Worm (Caenorhabditis elegans) whole organism, mixed stage, embryonic: ENCODE measurements around the gene Y54G2A.32.

Source experiments
- blmp-1 ChIP-seq: fragments of 150-350 bp; optimal IDR thresholded peaks from 2 replicates; lab custom pipeline; 2014; ENCODE audit warnings: missing biosample characterization, missing genetic modification characterization
- ces-1 ChIP-seq: fragments of 150-350 bp; optimal IDR thresholded peaks from 2 replicates; lab custom pipeline; 2014; ENCODE audit warnings: missing biosample characterization, missing genetic modification reagents, missing genetic modification characterization
- elt-3 ChIP-seq: fragments of 150-350 bp; optimal IDR thresholded peaks from 2 replicates; lab custom pipeline; 2014; ENCODE audit warnings: missing biosample characterization, missing genetic modification characterization
- hlh-1 ChIP-seq: fragments of 150-350 bp; optimal IDR thresholded peaks from 2 replicates; lab custom pipeline; 2014; ENCODE audit warnings: missing biosample characterization, missing genetic modification reagents, missing genetic modification characterization
- lsy-2 ChIP-seq: fragments of 150-350 bp; optimal IDR thresholded peaks from 2 replicates; lab custom pipeline; 2014; ENCODE audit warnings: missing biosample characterization, missing genetic modification characterization
- mab-5 ChIP-seq: fragments of 150-350 bp; optimal IDR thresholded peaks from 2 replicates; lab custom pipeline; 2014; ENCODE audit warnings: missing biosample characterization, missing genetic modification characterization
- mep-1 ChIP-seq: fragments of 150-350 bp; optimal IDR thresholded peaks from 2 replicates; lab custom pipeline; 2017; ENCODE audit warnings: missing biosample characterization, missing genetic modification reagents, missing genetic modification characterization, inconsistent platforms
- nhr-237 ChIP-seq: fragments of 150-350 bp; optimal IDR thresholded peaks from 2 replicates; lab custom pipeline; 2014; ENCODE audit warnings: missing biosample characterization, missing genetic modification characterization
- pha-4 ChIP-seq: fragments of 150-350 bp; optimal IDR thresholded peaks from 2 replicates; lab custom pipeline; 2018; ENCODE audit warnings: missing biosample characterization, missing genetic modification reagents, missing genetic modification characterization
- tbx-8 ChIP-seq: fragments of 200-800 bp; sonication (Bioruptor generic); optimal IDR thresholded peaks from 2 replicates; lab custom pipeline; 2018; ENCODE audit warnings: mild to moderate bottlenecking, missing genetic modification characterization, moderate library complexity, missing compliant biosample characterization
- unc-39 ChIP-seq: fragments of 150-350 bp; optimal IDR thresholded peaks from 2 replicates; lab custom pipeline; 2014; ENCODE audit warnings: missing biosample characterization, missing genetic modification characterization
- ztf-11 ChIP-seq: fragments of 150-350 bp; optimal IDR thresholded peaks from 2 replicates; lab custom pipeline; 2014; ENCODE audit warnings: missing biosample characterization, missing genetic modification characterization

DNA sequence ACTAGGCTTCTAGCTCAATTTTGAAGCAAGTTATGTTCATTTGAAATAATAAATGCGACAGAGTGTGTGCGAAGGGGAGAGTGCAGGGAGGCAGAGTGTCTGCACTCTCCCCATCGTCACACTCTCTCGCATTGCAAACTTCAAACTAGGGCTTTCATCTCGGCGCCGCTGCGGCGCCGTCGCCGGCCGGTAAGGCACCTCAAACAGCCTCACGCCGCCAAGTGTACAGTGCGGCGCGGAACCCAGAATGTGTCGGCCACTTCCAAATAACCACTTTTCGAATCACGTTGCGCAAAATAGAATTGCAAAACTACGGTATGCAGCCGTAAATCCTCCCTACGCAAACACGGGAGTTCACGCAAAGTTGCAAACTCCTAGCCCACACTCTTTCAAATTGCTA, 45.5 kb downstream of the Y54G2A.32 start:
- TF ChIP-seq ztf-11 (tag; lab: Kevin White, UChicago) (no peak), blmp-1 (tag; lab: Kevin White, UChicago) (no peak), unc-39 (tag; lab: Kevin White, UChicago) (no peak), lsy-2 (no peak), pha-4 (tag; lab: Kevin White, UChicago) (no peak), mep-1 (no peak), tbx-8 (GFP tag; lab: Kevin White, UChicago) (no peak), mab-5 (tag; lab: Kevin White, UChicago) (no peak), nhr-237 (tag; lab: Kevin White, UChicago) (no peak), ces-1 (GFP tag; lab: Kevin White, UChicago) (no peak), hlh-1 (tag; lab: Kevin White, UChicago) (no peak), elt-3 (tag; lab: Kevin White, UChicago) (no peak)
